Worm (Caenorhabditis elegans) whole organism, late embryonic: ENCODE measurements around the gene Y47D7A.19.

Source experiments
- C38D4.7 ChIP-seq: fragments of 200-800 bp; sonication (Bioruptor generic); optimal IDR thresholded peaks from 2 replicates; lab custom pipeline; 2018; ENCODE audit warnings: mild to moderate bottlenecking, missing genetic modification characterization, moderate library complexity, missing compliant biosample characterization
- K09A11.1 ChIP-seq: sonication (generic microtip); optimal IDR thresholded peaks from 2 replicates; lab custom pipeline; 2017; ENCODE audit warnings: antibody characterized with exemption, mild to moderate bottlenecking, missing genetic modification characterization, missing compliant biosample characterization; ENCODE audit not compliant: insufficient read depth
- T23F11.4 ChIP-seq: fragments of 200-800 bp; sonication (Bioruptor generic); optimal IDR thresholded peaks from 2 replicates; lab custom pipeline; 2018; ENCODE audit warnings: mild to moderate bottlenecking, missing genetic modification characterization, missing compliant biosample characterization
- ama-1 ChIP-seq: fragments of 150-350 bp; optimal IDR thresholded peaks from 2 replicates; lab custom pipeline; 2014
- ceh-18 ChIP-seq: sonication (generic microtip); optimal IDR thresholded peaks from 2 replicates; lab custom pipeline; 2016; ENCODE audit warnings: missing genetic modification characterization, missing compliant biosample characterization
- ceh-2 ChIP-seq: sonication (generic microtip); optimal IDR thresholded peaks from 2 replicates; lab custom pipeline; 2016; ENCODE audit warnings: missing genotype, missing genetic modification characterization, missing compliant biosample characterization
- ceh-22 ChIP-seq: sonication (generic microtip); optimal IDR thresholded peaks from 2 replicates; lab custom pipeline; 2017; ENCODE audit warnings: missing biosample characterization, missing genetic modification characterization
- ceh-24 ChIP-seq: sonication (generic microtip); optimal IDR thresholded peaks from 2 replicates; lab custom pipeline; 2016; ENCODE audit warnings: mild to moderate bottlenecking, missing genetic modification characterization, missing compliant biosample characterization
- ceh-30 ChIP-seq: fragments of 150-350 bp; optimal IDR thresholded peaks from 2 replicates; lab custom pipeline; 2014; ENCODE audit warnings: missing biosample characterization, missing genetic modification characterization
- ceh-31 ChIP-seq: sonication (generic microtip); optimal IDR thresholded peaks from 2 replicates; lab custom pipeline; 2016; ENCODE audit warnings: missing genetic modification characterization, missing compliant biosample characterization
- ceh-34 ChIP-seq: sonication (generic microtip); optimal IDR thresholded peaks from 2 replicates; lab custom pipeline; 2016; ENCODE audit warnings: mild to moderate bottlenecking, missing genetic modification characterization, missing compliant biosample characterization
- ceh-48 ChIP-seq: sonication (generic microtip); optimal IDR thresholded peaks from 2 replicates; lab custom pipeline; 2016; ENCODE audit warnings: missing genetic modification characterization, inconsistent platforms, missing compliant biosample characterization
- ceh-6 ChIP-seq: fragments of 200-800 bp; sonication (Bioruptor generic); optimal IDR thresholded peaks from 2 replicates; lab custom pipeline; 2018; ENCODE audit warnings: mild to moderate bottlenecking, missing genetic modification characterization, missing compliant biosample characterization
- ceh-9 ChIP-seq: sonication (generic microtip); optimal IDR thresholded peaks from 2 replicates; lab custom pipeline; 2016; ENCODE audit warnings: mild to moderate bottlenecking, missing genetic modification characterization, inconsistent platforms, missing compliant biosample characterization
- elt-2 ChIP-seq: sonication (generic microtip); optimal IDR thresholded peaks from 2 replicates; lab custom pipeline; 2016; ENCODE audit warnings: missing genetic modification reagents, missing genetic modification characterization, missing compliant biosample characterization
- eyg-1 ChIP-seq: sonication (generic microtip); optimal IDR thresholded peaks from 2 replicates; lab custom pipeline; 2016; ENCODE audit warnings: missing genotype, missing genetic modification characterization, missing compliant biosample characterization
- fkh-6 ChIP-seq: sonication (generic microtip); optimal IDR thresholded peaks from 2 replicates; lab custom pipeline; 2016; ENCODE audit warnings: missing genetic modification characterization, missing compliant biosample characterization
- gmeb-2 ChIP-seq: sonication (generic microtip); optimal IDR thresholded peaks from 2 replicates; lab custom pipeline; 2016; ENCODE audit warnings: missing genetic modification characterization, inconsistent platforms, missing compliant biosample characterization
- hlh-15 ChIP-seq: sonication (generic microtip); optimal IDR thresholded peaks from 2 replicates; lab custom pipeline; 2016; ENCODE audit warnings: missing genetic modification characterization, missing compliant biosample characterization
- hlh-30 ChIP-seq: sonication (generic microtip); optimal IDR thresholded peaks from 2 replicates; lab custom pipeline; 2017; ENCODE audit warnings: antibody characterized with exemption, missing genetic modification characterization, missing compliant biosample characterization; ENCODE audit not compliant: insufficient read depth
- hlh-6 ChIP-seq: sonication (generic microtip); optimal IDR thresholded peaks from 2 replicates; lab custom pipeline; 2016; ENCODE audit warnings: missing genotype, missing genetic modification characterization, missing compliant biosample characterization
- lin-11 ChIP-seq: fragments of 200-800 bp; sonication (Bioruptor generic); optimal IDR thresholded peaks from 2 replicates; lab custom pipeline; 2018; ENCODE audit warnings: mild to moderate bottlenecking, missing genetic modification characterization, missing compliant biosample characterization
- nfya-1 ChIP-seq: sonication (generic microtip); optimal IDR thresholded peaks from 2 replicates; lab custom pipeline; 2017; ENCODE audit warnings: missing genetic modification characterization, mild to moderate bottlenecking, missing compliant biosample characterization, antibody characterized with exemption, moderate library complexity
- nhr-11 ChIP-seq: fragments of 150-350 bp; optimal IDR thresholded peaks from 2 replicates; lab custom pipeline; 2014; ENCODE audit warnings: missing biosample characterization, missing genetic modification characterization
- nhr-232 ChIP-seq: sonication (generic microtip); optimal IDR thresholded peaks from 2 replicates; lab custom pipeline; 2016; ENCODE audit warnings: missing genetic modification characterization, missing compliant biosample characterization
- npax-4 ChIP-seq: sonication (generic microtip); optimal IDR thresholded peaks from 2 replicates; lab custom pipeline; 2016; ENCODE audit warnings: missing genetic modification characterization, missing compliant biosample characterization
- pag-3 ChIP-seq: sonication (generic microtip); optimal IDR thresholded peaks from 2 replicates; lab custom pipeline; 2016; ENCODE audit warnings: missing compliant biosample characterization, missing genetic modification characterization, borderline replicate concordance
- pat-9 ChIP-seq: fragments of 200-800 bp; sonication (Bioruptor generic); optimal IDR thresholded peaks from 2 replicates; lab custom pipeline; 2018; ENCODE audit warnings: mild to moderate bottlenecking, missing genetic modification characterization, moderate library complexity, missing compliant biosample characterization
- pros-1 ChIP-seq: fragments of 150-350 bp; optimal IDR thresholded peaks from 2 replicates; lab custom pipeline; 2014; ENCODE audit warnings: missing biosample characterization, missing genetic modification reagents, missing genetic modification characterization
- sdc-2 ChIP-seq: sonication (generic microtip); optimal IDR thresholded peaks from 2 replicates; lab custom pipeline; 2016; ENCODE audit warnings: missing genotype, missing genetic modification characterization, missing compliant biosample characterization
- sox-2 ChIP-seq: fragments of 200-800 bp; sonication (Bioruptor generic); IDR thresholded peaks from 2 replicates; pipeline ENCODE4 v1.3.6; 2022; ENCODE audit warnings: missing genetic modification reagents, missing genetic modification characterization, missing compliant biosample characterization
- syd-9 ChIP-seq: sonication (generic microtip); optimal IDR thresholded peaks from 2 replicates; lab custom pipeline; 2016; ENCODE audit warnings: mild to moderate bottlenecking, missing genetic modification characterization, moderate library complexity, missing compliant biosample characterization
- tbx-2 ChIP-seq: sonication (generic microtip); optimal IDR thresholded peaks from 2 replicates; lab custom pipeline; 2016; ENCODE audit warnings: missing genetic modification characterization, missing compliant biosample characterization
- tbx-7 ChIP-seq: sonication (generic microtip); optimal IDR thresholded peaks from 2 replicates; lab custom pipeline; 2016; ENCODE audit warnings: missing genotype, missing genetic modification characterization, missing compliant biosample characterization
- unc-3 ChIP-seq, 2 experiments: fragments of 200-800 bp in 1 of 2; sonication (Bioruptor generic) in 1 of 2; sonication (generic microtip) in 1 of 2; conservative IDR thresholded peaks in 1 of 2; optimal IDR thresholded peaks in 1 of 2; 2 replicates each; pipeline versions ENCODE4 v1.3.6 to Lab custom; 2016 to 2022; ENCODE audit warnings: missing compliant biosample characterization in 2 of 2, missing genetic modification characterization in 2 of 2, missing genetic modification reagents in 1 of 2
- unc-55 ChIP-seq: sonication (generic microtip); optimal IDR thresholded peaks from 2 replicates; lab custom pipeline; 2017; ENCODE audit warnings: missing biosample characterization, missing genetic modification reagents, missing genetic modification characterization
- zip-5 ChIP-seq: sonication (generic microtip); optimal IDR thresholded peaks from 2 replicates; lab custom pipeline; 2016; ENCODE audit warnings: missing genetic modification characterization, missing compliant biosample characterization
- ztf-16 ChIP-seq: sonication (generic microtip); optimal IDR thresholded peaks from 2 replicates; lab custom pipeline; 2017; ENCODE audit warnings: missing genetic modification characterization, missing compliant biosample characterization

Y47D7A.19 gene

DNA sequence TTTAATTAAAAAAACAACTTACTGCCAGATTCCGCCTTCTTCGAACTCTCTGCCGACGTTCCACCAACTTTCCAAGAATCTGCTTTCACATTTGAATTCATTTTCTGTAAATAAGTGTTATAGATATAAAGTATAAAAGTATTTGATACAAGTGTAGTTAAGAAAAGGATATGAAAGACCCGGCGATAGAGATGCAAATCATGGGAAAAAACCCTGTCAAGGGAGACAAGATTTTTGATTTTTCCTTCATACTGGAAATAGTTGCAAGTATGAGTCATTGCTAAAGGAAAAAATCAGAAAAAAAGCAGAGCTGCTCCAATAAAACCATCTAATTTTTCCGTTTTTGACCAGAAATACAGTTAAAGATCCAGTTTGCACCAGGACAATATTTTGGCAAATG, 27.9 kb upstream of the Y47D7A.19 start, which contains the start of gene F13A2.3:
Gene F13A2.3 (minus strand): TSS at position 101 of the 400 bp plus-strand sequence.
- TF ChIP-seq ceh-6 (no peak), ceh-48 (tag; lab: Kevin White, UChicago) (no peak), elt-2 (tag; lab: Kevin White, UChicago) (no peak), pag-3 (no peak), npax-4 (tag; lab: Kevin White, UChicago) (no peak), tbx-7 (no peak), hlh-15 (tag; lab: Kevin White, UChicago) (no peak)

ce11 chrV:4398127-4398526, 26.0 kb upstream of the Y47D7A.19 start:
- TF ChIP-seq pros-1 (tag; lab: Kevin White, UChicago) = no peak
- TF ChIP-seq unc-3 (GFP tag; conservative IDR thresholded peaks at IDR 0.05; lab: Robert Waterston, UW) = no peak
- TF ChIP-seq unc-3 (tag; optimal IDR thresholded peaks at IDR 0.05; lab: Kevin White, UChicago) = no peak
- TF ChIP-seq sox-2 (GFP tag; lab: Robert Waterston, UW) = no peak
- TF ChIP-seq sdc-2 (tag; lab: Kevin White, UChicago) = no peak
- TF ChIP-seq ztf-16 (tag; lab: Kevin White, UChicago) = no peak
- no peak for TF ChIP-seq hlh-30 (tag; lab: Kevin White, UChicago)
- no peak for TF ChIP-seq nfya-1 (tag; lab: Kevin White, UChicago)
- no peak for TF ChIP-seq ceh-9 (tag; lab: Kevin White, UChicago)
- no peak for TF ChIP-seq nhr-232
- TF ChIP-seq ceh-48 (tag; lab: Kevin White, UChicago) = no peak
- no peak for TF ChIP-seq ceh-6
- no peak for TF ChIP-seq hlh-15 (tag; lab: Kevin White, UChicago)
- no peak for TF ChIP-seq gmeb-2
- TF ChIP-seq unc-55 (GFP tag; lab: Kevin White, UChicago) = no peak
- TF ChIP-seq nhr-11 (tag; lab: Kevin White, UChicago) = no peak
- TF ChIP-seq, all 69 proteins: peak for 0

DNA sequence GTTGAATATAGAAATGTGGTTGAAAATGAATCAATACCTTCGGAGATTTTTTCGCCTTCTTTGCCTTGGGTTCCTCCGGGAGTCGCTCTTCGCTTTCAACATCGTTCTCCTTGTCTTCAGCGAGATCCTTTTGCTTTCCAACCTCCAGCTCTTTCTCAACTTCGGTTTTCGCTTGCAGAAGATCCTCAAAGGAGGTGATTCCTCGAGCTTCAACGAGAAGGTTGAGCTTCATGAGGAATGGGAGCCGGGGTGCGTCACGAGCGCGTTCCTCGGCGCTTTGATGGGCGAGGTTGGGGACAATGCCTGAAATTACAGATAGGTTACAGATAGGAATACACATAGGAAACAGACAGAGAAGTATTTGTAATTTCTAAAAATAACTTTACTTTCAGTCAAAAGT, 25.3 kb upstream of the Y47D7A.19 start:
- TF ChIP-seq ama-1 (no peak), lin-11 (tag; lab: Kevin White, UChicago) (no peak), C38D4.7 (GFP tag; lab: Kevin White, UChicago) (no peak), ceh-31 (tag; lab: Kevin White, UChicago) (no peak), ceh-9 (tag; lab: Kevin White, UChicago) (no peak), npax-4 (tag; lab: Kevin White, UChicago) (no peak), K09A11.1 (no peak), zip-5 (tag; lab: Kevin White, UChicago) (no peak), tbx-2 (tag; lab: Kevin White, UChicago) (no peak), eyg-1 (tag; lab: Kevin White, UChicago) (no peak), ceh-30 (tag; lab: Kevin White, UChicago) (no peak), ceh-22 (tag; lab: Kevin White, UChicago) (no peak), ztf-16 (tag; lab: Kevin White, UChicago) (no peak), fkh-6 (tag; lab: Kevin White, UChicago) (no peak), pat-9 (tag; lab: Kevin White, UChicago) (no peak), gmeb-2 (no peak), nhr-11 (tag; lab: Kevin White, UChicago) (no peak), ceh-6 (no peak), ceh-2 (no peak)

DNA sequence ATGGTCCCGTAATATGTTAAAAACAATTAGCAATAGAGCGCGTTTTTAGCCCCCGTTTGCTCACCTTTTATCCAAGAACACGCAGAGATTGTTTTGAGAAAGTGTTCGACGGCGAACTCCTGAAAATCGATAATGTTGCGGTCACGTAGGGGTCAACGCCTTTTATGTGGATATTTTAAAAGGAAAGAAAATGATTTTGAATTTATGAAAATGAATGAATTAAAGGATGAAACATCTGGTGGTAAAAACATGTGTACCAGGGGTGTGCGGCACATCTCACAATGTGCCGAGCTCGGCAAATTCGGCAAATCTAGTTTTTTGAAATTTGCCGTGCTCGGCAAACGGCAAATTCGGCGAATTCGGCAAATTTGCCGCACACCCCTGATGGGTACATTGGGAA, 24.0 kb upstream of the Y47D7A.19 start, which contains the start of gene F13A2.4:
Gene F13A2.4 (minus strand): TSS at position 101 of the 400 bp plus-strand sequence.
- no peak for TF ChIP-seq ceh-48 (tag; lab: Kevin White, UChicago)
- no peak for TF ChIP-seq npax-4 (tag; lab: Kevin White, UChicago)
- TF ChIP-seq K09A11.1 = no peak
- no peak for TF ChIP-seq ceh-34 (tag; lab: Kevin White, UChicago)
- TF ChIP-seq T23F11.4 (GFP tag; lab: Kevin White, UChicago) = no peak
- no peak for TF ChIP-seq hlh-6 (tag; lab: Kevin White, UChicago)
- no peak for TF ChIP-seq ceh-18 (tag; lab: Kevin White, UChicago)
- TF ChIP-seq syd-9 (tag; lab: Kevin White, UChicago) = no peak
- TF ChIP-seq ceh-24 (tag; lab: Kevin White, UChicago) = no peak
